Worm (Caenorhabditis elegans): ENCODE results near the gene F25E2.2.

The F25E2.2 gene

ce11 chrX:828603-829002, 18.0 kb upstream of the F25E2.2 start, which contains the start of gene wdr-54:
TSS of gene wdr-54 (plus strand) at chrX:828903.
- TF ChIP-seq lin-39 (tag; optimal IDR thresholded peaks at IDR 0.05), result no peak

- TF ChIP-seq lin-15B (tag; optimal IDR thresholded peaks at IDR 0.05), result peak; percentile 43
- peak; percentile 32 for TF ChIP-seq ceh-28 (tag; optimal IDR thresholded peaks at IDR 0.05)
- TF ChIP-seq ztf-4 (tag; optimal IDR thresholded peaks at IDR 0.05), result no peak
- TF ChIP-seq nhr-76 (tag; optimal IDR thresholded peaks at IDR 0.05), result no peak
- no peak for TF ChIP-seq mdl-1 (tag; optimal IDR thresholded peaks at IDR 0.05)
- TF ChIP-seq elt-3 (tag; optimal IDR thresholded peaks at IDR 0.05), result no peak
- TF ChIP-seq nhr-12 (tag; optimal IDR thresholded peaks at IDR 0.05), result no peak
- TF ChIP-seq daf-12 (tag; optimal IDR thresholded peaks at IDR 0.05), result peak; percentile 6
- TF ChIP-seq lsy-12 (tag; optimal IDR thresholded peaks at IDR 0.05), result peak; percentile 1
- TF ChIP-seq nhr-23 (tag; optimal IDR thresholded peaks at IDR 0.05), result peak; percentile 44
- no peak for TF ChIP-seq ceh-9 (tag; optimal IDR thresholded peaks at IDR 0.05)
- no peak for TF ChIP-seq nhr-67 (tag; optimal IDR thresholded peaks at IDR 0.05)
- TF ChIP-seq snpc-4 (tag; optimal IDR thresholded peaks at IDR 0.05), result peak; percentile 20
- TF ChIP-seq nhr-25 (tag; optimal IDR thresholded peaks at IDR 0.05), result peak; percentile 18
- no peak for TF ChIP-seq nhr-77 (tag; optimal IDR thresholded peaks at IDR 0.05)
- TF ChIP-seq nhr-11 (tag; optimal IDR thresholded peaks at IDR 0.05), result peak; percentile 55
- TF ChIP-seq pha-4 (tag; optimal IDR thresholded peaks at IDR 0.05), result peak; percentile 79
- no peak for TF ChIP-seq fos-1 (tag; optimal IDR thresholded peaks at IDR 0.05)
- TF ChIP-seq ZK546.5 (tag; optimal IDR thresholded peaks at IDR 0.05), result no peak
- TF ChIP-seq ceh-82 (tag; optimal IDR thresholded peaks at IDR 0.05), result no peak
- no peak for TF ChIP-seq R02D3.7 (tag; optimal IDR thresholded peaks at IDR 0.05)
- no peak for TF ChIP-seq aly-2 (tag; optimal IDR thresholded peaks at IDR 0.05)
- TF ChIP-seq ama-1 (optimal IDR thresholded peaks at IDR 0.05), result no peak
- no peak for TF ChIP-seq eor-1 (tag; optimal IDR thresholded peaks at IDR 0.05)
- TF ChIP-seq ceh-16 (tag; optimal IDR thresholded peaks at IDR 0.05), result no peak
- no peak for TF ChIP-seq nhr-28 (tag; optimal IDR thresholded peaks at IDR 0.05)
- TF ChIP-seq mml-1 (tag; optimal IDR thresholded peaks at IDR 0.05), result no peak
- peak; percentile 10 for TF ChIP-seq elt-2 (tag; optimal IDR thresholded peaks at IDR 0.05)
- peak; percentile 46 for TF ChIP-seq jun-1 (tag; optimal IDR thresholded peaks at IDR 0.05)
- peak; percentile 60 for TF ChIP-seq egl-5 (tag; optimal IDR thresholded peaks at IDR 0.05)
- no peak for TF ChIP-seq nhr-237 (tag; optimal IDR thresholded peaks at IDR 0.05)
- TF ChIP-seq unc-62 (GFP tag; optimal IDR thresholded peaks at IDR 0.05), result no peak
- no peak for TF ChIP-seq skn-1 (tag; optimal IDR thresholded peaks at IDR 0.05)
- TF ChIP-seq lin-39 (tag; optimal IDR thresholded peaks at IDR 0.05), result peak; percentile 77
- peak; percentile 86 for TF ChIP-seq fkh-10 (GFP tag; optimal IDR thresholded peaks at IDR 0.05)
- TF ChIP-seq sea-2 (GFP tag; optimal IDR thresholded peaks at IDR 0.05), result no peak
- no peak for TF ChIP-seq tbx-2 (tag; optimal IDR thresholded peaks at IDR 0.05)
- no peak for TF ChIP-seq egl-27 (tag; optimal IDR thresholded peaks at IDR 0.05)
- no peak for TF ChIP-seq ztf-11 (tag; optimal IDR thresholded peaks at IDR 0.05)
- TF ChIP-seq elt-1 (tag; optimal IDR thresholded peaks at IDR 0.05), result peak; percentile 14
- TF ChIP-seq nhr-43 (tag; optimal IDR thresholded peaks at IDR 0.05; ENCODE audit: poor library complexity, severe bottlenecking), result peak; percentile 7
- peak; percentile 92 for TF ChIP-seq hmg-11 (tag; optimal IDR thresholded peaks at IDR 0.05)
- TF ChIP-seq fkh-2 (tag; optimal IDR thresholded peaks at IDR 0.05), result no peak
- peak; percentile 76 for TF ChIP-seq nfya-1 (tag; optimal IDR thresholded peaks at IDR 0.05; ENCODE audit: insufficient read depth)
- TF ChIP-seq zag-1 (tag; optimal IDR thresholded peaks at IDR 0.05), result no peak
- TF ChIP-seq unc-39 (tag; optimal IDR thresholded peaks at IDR 0.05), result no peak
- TF ChIP-seq pqm-1 (tag; optimal IDR thresholded peaks at IDR 0.05), result no peak
Observed at ce11 chrX:827502-827901, 16.9 kb upstream of the F25E2.2 start.

Measured in whole organism, L3 larva.